Worm (Caenorhabditis elegans) whole organism, late embryonic: ENCODE measurements around the gene msp-33.

Source experiments
- F13H6.1 ChIP-seq: sonication (generic microtip); optimal IDR thresholded peaks from 2 replicates; lab custom pipeline; 2016; ENCODE audit warnings: missing genetic modification characterization, missing compliant biosample characterization
- ceh-18 ChIP-seq: sonication (generic microtip); optimal IDR thresholded peaks from 2 replicates; lab custom pipeline; 2016; ENCODE audit warnings: missing genetic modification characterization, missing compliant biosample characterization
- elt-4 ChIP-seq: sonication (generic microtip); optimal IDR thresholded peaks from 2 replicates; lab custom pipeline; 2016; ENCODE audit warnings: missing genetic modification characterization, missing compliant biosample characterization
- fkh-10 ChIP-seq: fragments of 150-350 bp; optimal IDR thresholded peaks from 2 replicates; lab custom pipeline; 2014; ENCODE audit warnings: missing biosample characterization, missing genetic modification reagents, missing genetic modification characterization
- hlh-30 ChIP-seq: sonication (generic microtip); optimal IDR thresholded peaks from 2 replicates; lab custom pipeline; 2017; ENCODE audit warnings: antibody characterized with exemption, missing genetic modification characterization, missing compliant biosample characterization; ENCODE audit not compliant: insufficient read depth
- hlh-8 ChIP-seq: sonication (generic microtip); optimal IDR thresholded peaks from 2 replicates; lab custom pipeline; 2016; ENCODE audit warnings: missing genotype, missing genetic modification characterization, missing compliant biosample characterization
- nhr-11 ChIP-seq: fragments of 150-350 bp; optimal IDR thresholded peaks from 2 replicates; lab custom pipeline; 2014; ENCODE audit warnings: missing biosample characterization, missing genetic modification characterization
- npax-4 ChIP-seq: sonication (generic microtip); optimal IDR thresholded peaks from 2 replicates; lab custom pipeline; 2016; ENCODE audit warnings: missing genetic modification characterization, missing compliant biosample characterization
- pqm-1 ChIP-seq: sonication (generic microtip); optimal IDR thresholded peaks from 2 replicates; lab custom pipeline; 2016; ENCODE audit warnings: missing genetic modification characterization, missing compliant biosample characterization
- rnt-1 ChIP-seq: sonication (generic microtip); optimal IDR thresholded peaks from 2 replicates; lab custom pipeline; 2016; ENCODE audit warnings: missing genetic modification characterization, missing compliant biosample characterization
- tbx-7 ChIP-seq: sonication (generic microtip); optimal IDR thresholded peaks from 2 replicates; lab custom pipeline; 2016; ENCODE audit warnings: missing genotype, missing genetic modification characterization, missing compliant biosample characterization

DNA sequence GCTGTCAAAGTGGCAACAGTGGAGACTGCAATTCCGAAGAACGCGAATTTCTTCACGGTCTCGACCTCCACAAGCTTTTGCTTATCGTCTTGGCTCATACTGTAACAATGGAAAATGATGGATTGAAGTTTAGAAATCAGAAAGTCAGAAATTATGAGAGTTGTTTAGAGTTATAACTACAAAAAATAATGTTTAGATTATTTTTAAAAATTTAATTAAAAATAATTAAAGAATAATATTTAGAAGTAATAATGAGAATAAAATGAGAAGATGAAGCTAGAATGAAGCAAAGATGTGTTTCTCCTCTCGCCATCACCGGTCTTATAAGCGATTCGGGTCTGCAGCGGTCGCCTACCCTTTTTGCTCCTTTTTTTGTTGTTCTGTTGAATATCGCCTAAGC, 19.5 kb downstream of the msp-33 start, which contains the start of gene col-73:
- TF ChIP-seq fkh-10 (GFP tag; lab: Kevin White, UChicago) (no peak), F13H6.1 (no peak), pqm-1 (tag; lab: Kevin White, UChicago) (no peak), hlh-8 (tag; lab: Kevin White, UChicago) (no peak), ceh-18 (no peak), nhr-11 (tag; lab: Kevin White, UChicago) (no peak), npax-4 (tag; lab: Kevin White, UChicago) (no peak), rnt-1 (tag; lab: Kevin White, UChicago) (no peak), elt-4 (tag; lab: Kevin White, UChicago) (no peak), hlh-30 (tag; lab: Kevin White, UChicago) (no peak), tbx-7 (no peak)
